Worm (Caenorhabditis elegans) whole organism, L3 larva: ENCODE measurements around the gene col-157.
A peak's percentile ranks its signal among the peaks of the same experiment; 100 is the strongest.

Source experiments
- R02D3.7 ChIP-seq: fragments of 150-350 bp; optimal IDR thresholded peaks from 2 replicates; lab custom pipeline; 2014; ENCODE audit warnings: missing biosample characterization, missing genetic modification characterization
- ama-1 ChIP-seq: fragments of 150-350 bp; optimal IDR thresholded peaks from 2 replicates; lab custom pipeline; 2018
- ceh-16 ChIP-seq: sonication (generic microtip); optimal IDR thresholded peaks from 2 replicates; lab custom pipeline; 2017; ENCODE audit warnings: missing biosample characterization, missing genetic modification characterization
- ceh-28 ChIP-seq: fragments of 150-350 bp; optimal IDR thresholded peaks from 2 replicates; lab custom pipeline; 2014; ENCODE audit warnings: missing biosample characterization, missing genetic modification reagents, missing genetic modification characterization
- egl-5 ChIP-seq: fragments of 150-350 bp; optimal IDR thresholded peaks from 2 replicates; lab custom pipeline; 2017; ENCODE audit warnings: missing biosample characterization, missing genetic modification reagents, missing genetic modification characterization, inconsistent platforms
- elt-1 ChIP-seq: fragments of 150-350 bp; optimal IDR thresholded peaks from 2 replicates; lab custom pipeline; 2014; ENCODE audit warnings: missing biosample characterization, missing genetic modification characterization
- elt-2 ChIP-seq: sonication (generic microtip); optimal IDR thresholded peaks from 2 replicates; lab custom pipeline; 2016; ENCODE audit warnings: missing genetic modification reagents, mild to moderate bottlenecking, missing genetic modification characterization, missing compliant biosample characterization
- elt-3 ChIP-seq, 3 experiments: fragments of 150-350 bp in 1 of 3; sonication (generic microtip) in 2 of 3; optimal IDR thresholded peaks; 2 replicates in 2 of 3; 4 replicates in 1 of 3; lab custom pipeline; 2014 to 2017; ENCODE audit warnings: missing biosample characterization in 3 of 3, missing genetic modification characterization in 3 of 3
- eor-1 ChIP-seq, 2 experiments: fragments of 150-350 bp; optimal IDR thresholded peaks; 2 replicates each; lab custom pipeline; 2014 to 2018; ENCODE audit warnings: missing biosample characterization in 2 of 2, missing genetic modification characterization in 2 of 2
- fkh-10 ChIP-seq: sonication (generic microtip); optimal IDR thresholded peaks from 2 replicates; lab custom pipeline; 2017; ENCODE audit warnings: missing biosample characterization, missing genetic modification reagents, missing genetic modification characterization
- fos-1 ChIP-seq: fragments of 150-350 bp; optimal IDR thresholded peaks from 2 replicates; lab custom pipeline; 2014; ENCODE audit warnings: missing biosample characterization, missing genetic modification characterization
- hmg-11 ChIP-seq: sonication (generic microtip); optimal IDR thresholded peaks from 2 replicates; lab custom pipeline; 2016; ENCODE audit warnings: missing genetic modification characterization, missing compliant biosample characterization
- jun-1 ChIP-seq: fragments of 150-350 bp; optimal IDR thresholded peaks from 2 replicates; lab custom pipeline; 2014; ENCODE audit warnings: missing biosample characterization, missing genetic modification reagents, missing genetic modification characterization
- lin-15B ChIP-seq: fragments of 150-350 bp; optimal IDR thresholded peaks from 2 replicates; lab custom pipeline; 2014; ENCODE audit warnings: missing biosample characterization, missing genetic modification characterization
- lin-39 ChIP-seq: fragments of 150-350 bp; optimal IDR thresholded peaks from 2 replicates; lab custom pipeline; 2018; ENCODE audit warnings: missing biosample characterization, missing genetic modification reagents, missing genetic modification characterization
- lsy-12 ChIP-seq: sonication (generic microtip); optimal IDR thresholded peaks from 2 replicates; lab custom pipeline; 2016; ENCODE audit warnings: mild to moderate bottlenecking, missing genetic modification characterization, missing compliant biosample characterization
- mdl-1 ChIP-seq: fragments of 150-350 bp; optimal IDR thresholded peaks from 2 replicates; lab custom pipeline; 2014; ENCODE audit warnings: missing biosample characterization, missing genetic modification characterization
- nfya-1 ChIP-seq: sonication (generic microtip); optimal IDR thresholded peaks from 2 replicates; lab custom pipeline; 2017; ENCODE audit warnings: missing genetic modification characterization, mild to moderate bottlenecking, missing compliant biosample characterization, antibody characterized with exemption, moderate library complexity; ENCODE audit not compliant: insufficient read depth
- nhr-23 ChIP-seq: fragments of 150-350 bp; optimal IDR thresholded peaks from 2 replicates; lab custom pipeline; 2014; ENCODE audit warnings: missing biosample characterization, missing genetic modification reagents, missing genetic modification characterization
- nhr-237 ChIP-seq: fragments of 150-350 bp; optimal IDR thresholded peaks from 2 replicates; lab custom pipeline; 2014; ENCODE audit warnings: missing biosample characterization, missing genetic modification characterization
- nhr-25 ChIP-seq: sonication (generic microtip); optimal IDR thresholded peaks from 2 replicates; lab custom pipeline; 2017; ENCODE audit warnings: missing biosample characterization, missing genetic modification characterization
- nhr-28 ChIP-seq: fragments of 150-350 bp; optimal IDR thresholded peaks from 2 replicates; lab custom pipeline; 2014; ENCODE audit warnings: missing biosample characterization, missing genetic modification characterization
- nhr-43 ChIP-seq: sonication (generic microtip); optimal IDR thresholded peaks from 2 replicates; lab custom pipeline; 2016; ENCODE audit warnings: mild to moderate bottlenecking, missing genetic modification characterization, missing compliant biosample characterization; ENCODE audit not compliant: poor library complexity, severe bottlenecking
- nhr-67 ChIP-seq: fragments of 150-350 bp; optimal IDR thresholded peaks from 2 replicates; lab custom pipeline; 2014; ENCODE audit warnings: missing biosample characterization, missing genetic modification characterization
- pha-4 ChIP-seq: fragments of 150-350 bp; optimal IDR thresholded peaks from 2 replicates; lab custom pipeline; 2014; ENCODE audit warnings: missing biosample characterization, missing genetic modification reagents, missing genetic modification characterization
- pqm-1 ChIP-seq: fragments of 150-350 bp; optimal IDR thresholded peaks from 2 replicates; lab custom pipeline; 2017; ENCODE audit warnings: missing biosample characterization, missing genetic modification characterization, inconsistent platforms
- sea-2 ChIP-seq: fragments of 150-350 bp; sonication (generic microtip); optimal IDR thresholded peaks from 4 replicates; lab custom pipeline; 2014; ENCODE audit warnings: missing biosample characterization, missing genetic modification reagents, missing genetic modification characterization
- skn-1 ChIP-seq: fragments of 150-350 bp; optimal IDR thresholded peaks from 2 replicates; lab custom pipeline; 2014; ENCODE audit warnings: missing biosample characterization, missing genetic modification characterization
- snpc-4 ChIP-seq: fragments of 150-350 bp; optimal IDR thresholded peaks from 2 replicates; lab custom pipeline; 2014; ENCODE audit warnings: missing biosample characterization, missing genetic modification characterization
- tbx-2 ChIP-seq: sonication (generic microtip); optimal IDR thresholded peaks from 2 replicates; lab custom pipeline; 2016; ENCODE audit warnings: mild to moderate bottlenecking, missing genetic modification characterization, missing compliant biosample characterization
- ztf-11 ChIP-seq: fragments of 150-350 bp; optimal IDR thresholded peaks from 2 replicates; lab custom pipeline; 2014; ENCODE audit warnings: missing biosample characterization, missing genetic modification characterization
- ztf-4 ChIP-seq: fragments of 150-350 bp; optimal IDR thresholded peaks from 2 replicates; lab custom pipeline; 2014; ENCODE audit warnings: missing biosample characterization, missing genetic modification characterization

The col-157 gene

DNA sequence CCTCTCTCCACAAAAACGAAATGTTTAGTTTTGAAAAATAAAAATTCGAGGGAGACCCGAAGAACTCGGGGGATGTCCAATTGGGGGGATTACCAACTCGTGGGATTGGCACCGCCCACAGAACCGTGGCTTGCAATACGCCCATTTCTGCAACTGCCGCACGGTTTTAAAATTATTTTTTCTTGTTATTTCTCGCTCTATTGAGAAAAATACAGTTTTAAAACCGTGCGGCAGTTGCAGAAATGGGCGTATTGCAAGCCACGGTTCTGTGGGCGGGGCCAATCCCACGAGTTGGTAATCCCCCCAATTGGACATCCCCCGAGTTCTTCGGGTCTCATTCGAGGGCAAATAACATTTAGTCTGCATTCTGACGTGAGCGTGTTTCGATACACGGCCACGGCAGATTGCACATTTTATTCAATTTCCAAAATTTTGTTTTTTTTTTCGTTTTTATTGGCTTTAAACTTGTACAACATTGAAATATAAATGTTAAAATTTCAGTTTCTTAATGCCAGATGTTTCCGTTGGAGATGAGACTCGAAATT is 21.1 kb downstream of the col-157 start, which contains the start of the genes C55A6.1 and C55A6.10:
Gene C55A6.1 (minus strand): TSS at position 116 of the 545 bp plus-strand sequence.
Gene C55A6.10 (plus strand): TSS at position 495 of the 545 bp plus-strand sequence.
- TF ChIP-seq elt-1 (tag; lab: Kevin White, UChicago) (peak; percentile 13), pha-4 (tag; lab: Kevin White, UChicago) (peak; percentile 66), nhr-23 (tag; lab: Kevin White, UChicago) (peak; percentile 61), jun-1 (tag; lab: Kevin White, UChicago) (peak; percentile 44), tbx-2 (peak; percentile 36), lin-39 (tag; lab: Kevin White, UChicago) (peak; percentile 22), snpc-4 (tag; lab: Kevin White, UChicago) (peak; percentile 20), R02D3.7 (peak; percentile 44), pqm-1 (peak; percentile 20), nfya-1 (tag; lab: Kevin White, UChicago) (peak; percentile 83), nhr-25 (tag; lab: Kevin White, UChicago) (peak; percentile 47), elt-2 (tag; lab: Kevin White, UChicago) (peak; percentile 40), lin-15B (tag; lab: Kevin White, UChicago) (peak; percentile 46), fkh-10 (GFP tag; lab: Kevin White, UChicago) (peak; percentile 16), lsy-12 (peak; percentile 49), nhr-43 (tag; lab: Kevin White, UChicago) (peak; percentile 70), hmg-11 (tag; lab: Kevin White, UChicago) (peak; percentile 68), ceh-28 (tag; lab: Kevin White, UChicago) (peak; percentile 61)

DNA sequence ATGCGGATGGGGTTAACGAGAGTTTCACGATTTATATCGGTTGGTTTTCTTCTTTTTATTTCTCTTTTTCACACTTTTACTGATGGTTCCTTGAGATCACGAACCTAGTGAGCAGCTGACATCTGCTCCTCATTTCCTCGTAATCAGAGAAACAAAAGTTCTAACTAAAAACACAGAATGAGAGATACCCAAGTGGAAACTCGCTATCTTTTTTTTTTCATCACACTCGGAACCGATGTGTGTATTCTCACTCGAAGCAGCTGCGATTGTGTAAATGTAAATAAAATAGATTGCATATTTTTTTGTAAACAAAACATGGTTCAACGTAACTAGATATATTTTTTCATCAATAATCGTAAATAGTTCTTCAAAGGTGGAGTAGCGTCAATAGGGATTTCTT is 22.5 kb downstream of the col-157 start:
- no peak for TF ChIP-seq fkh-10 (GFP tag; lab: Kevin White, UChicago)
- no peak for TF ChIP-seq nhr-28 (tag; lab: Kevin White, UChicago)
- TF ChIP-seq nhr-237 (tag; lab: Kevin White, UChicago): no peak
- no peak for TF ChIP-seq ceh-16 (tag; lab: Kevin White, UChicago)
- no peak for TF ChIP-seq ztf-11 (tag; lab: Kevin White, UChicago)
- TF ChIP-seq egl-5: peak; percentile 48
- TF ChIP-seq nhr-23 (tag; lab: Kevin White, UChicago): no peak
- TF ChIP-seq sea-2: no peak
- TF ChIP-seq skn-1 (tag; lab: Kevin White, UChicago): no peak
- no peak for TF ChIP-seq nhr-43 (tag; lab: Kevin White, UChicago)
- TF ChIP-seq pha-4 (tag; lab: Kevin White, UChicago): peak; percentile 84
- no peak for TF ChIP-seq lin-39 (tag; lab: Kevin White, UChicago)
- TF ChIP-seq nfya-1 (tag; lab: Kevin White, UChicago): peak; percentile 18

DNA sequence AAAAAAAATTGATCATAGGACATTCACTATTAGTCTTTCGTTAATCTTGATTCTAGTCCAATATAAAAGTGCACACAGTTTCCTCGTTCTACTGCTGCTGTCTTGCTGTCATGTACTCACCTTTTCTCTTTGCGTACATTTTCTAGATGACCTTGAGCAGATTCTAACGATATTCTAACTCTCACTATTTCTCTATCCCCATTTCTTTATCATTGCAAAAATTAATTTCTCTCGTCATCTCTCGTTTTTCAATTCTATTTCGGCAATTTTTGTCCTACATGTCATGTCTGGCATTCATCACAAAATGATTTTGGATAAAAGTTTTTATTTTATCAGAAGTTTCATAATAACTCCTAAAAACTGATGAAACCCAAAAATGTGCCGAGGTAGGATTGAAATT is 24.9 kb downstream of the col-157 start, which contains the start of gene ttll-5:
Gene ttll-5 (plus strand): TSS at position 288 of the 400 bp plus-strand sequence.
- no peak for TF ChIP-seq elt-3 (tag; optimal IDR thresholded peaks at IDR 0.05; lab: Kevin White, UChicago)
- peak; percentile 83 for TF ChIP-seq nhr-25 (tag; lab: Kevin White, UChicago)
- TF ChIP-seq nhr-43 (tag; lab: Kevin White, UChicago): no peak
- no peak for TF ChIP-seq elt-2 (tag; lab: Kevin White, UChicago)
- TF ChIP-seq ama-1 (lab: Kevin White, UChicago): no peak
- no peak for TF ChIP-seq lin-39 (tag; lab: Kevin White, UChicago)
- no peak for TF ChIP-seq nhr-28 (tag; lab: Kevin White, UChicago)
- TF ChIP-seq hmg-11 (tag; lab: Kevin White, UChicago): no peak

DNA sequence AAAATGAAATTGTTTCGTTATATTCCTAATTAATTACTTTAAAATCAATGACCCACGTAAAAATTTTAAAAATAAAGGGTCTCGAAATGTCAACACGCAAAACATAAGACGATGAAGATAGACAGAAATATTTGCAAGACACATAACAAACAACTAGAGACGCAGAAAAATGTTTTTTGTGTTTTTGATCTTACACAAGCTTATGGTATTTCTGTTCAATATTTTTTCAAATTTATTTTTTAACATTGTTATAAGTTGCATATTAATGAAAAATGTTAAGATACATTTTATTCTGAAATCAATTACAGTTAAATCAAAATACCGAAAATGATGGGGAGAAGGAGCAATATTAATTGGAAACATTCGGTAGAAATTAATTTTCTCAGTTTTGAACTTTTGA is 29.6 kb downstream of the col-157 start, which contains the start of gene C55A6.3:
Gene C55A6.3 (minus strand): TSS at position 101 of the 400 bp plus-strand sequence.
- TF ChIP-seq pha-4 (tag; lab: Kevin White, UChicago) (peak; percentile 41), tbx-2 (no peak)

DNA sequence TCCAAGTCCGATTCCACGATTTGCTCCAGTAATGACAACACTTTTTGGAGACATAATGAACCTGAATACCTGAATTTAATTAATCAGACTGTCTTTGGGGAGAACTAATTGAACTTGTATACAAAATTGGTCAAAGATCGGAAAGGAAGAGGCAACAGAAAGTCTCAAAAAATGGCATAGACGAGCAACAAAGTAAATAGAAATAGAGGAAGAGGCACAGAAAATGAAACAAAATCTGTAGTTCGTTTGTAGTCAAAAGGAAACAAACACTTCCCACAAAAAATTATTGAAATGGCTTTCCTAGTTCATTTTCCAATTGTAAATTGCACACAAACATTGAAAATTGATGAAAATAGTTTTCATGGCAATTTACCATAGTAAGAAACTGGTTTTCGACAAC is 30.8 kb downstream of the col-157 start, which contains the start of gene C55A6.6:
Gene C55A6.6 (minus strand): TSS at position 61 of the 400 bp plus-strand sequence.
- TF ChIP-seq nhr-67 (tag; lab: Kevin White, UChicago) (no peak), pha-4 (tag; lab: Kevin White, UChicago) (peak; percentile 93)

DNA sequence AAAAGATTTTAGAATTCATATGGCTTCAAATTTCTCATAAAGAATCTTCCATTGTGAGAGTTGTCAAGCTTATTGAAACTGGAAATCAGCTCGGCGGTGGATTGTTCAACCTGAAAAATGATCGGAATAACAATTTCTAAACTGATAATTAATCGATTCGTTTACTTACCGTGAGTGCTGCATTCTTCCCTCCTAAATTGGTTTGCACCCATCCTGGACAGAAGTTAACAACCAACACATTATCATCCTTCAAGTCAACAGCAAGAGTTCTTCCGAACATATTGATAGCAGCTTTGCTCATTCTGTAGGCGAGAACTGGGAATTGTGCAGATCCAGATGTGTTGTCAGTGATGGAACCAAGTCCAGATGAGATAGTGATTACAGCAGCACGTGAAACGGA is 31.3 kb downstream of the col-157 start:
- no peak for TF ChIP-seq R02D3.7
- no peak for TF ChIP-seq hmg-11 (tag; lab: Kevin White, UChicago)
- TF ChIP-seq ztf-11 (tag; lab: Kevin White, UChicago): no peak
- TF ChIP-seq fkh-10 (GFP tag; lab: Kevin White, UChicago): no peak
- TF ChIP-seq eor-1 (tag; optimal IDR thresholded peaks at IDR 0.05; lab: Kevin White, UChicago): no peak
- no peak for TF ChIP-seq fos-1 (tag; lab: Kevin White, UChicago)
- no peak for TF ChIP-seq mdl-1 (tag; lab: Kevin White, UChicago)
- no peak for TF ChIP-seq ceh-28 (tag; lab: Kevin White, UChicago)
- no peak for TF ChIP-seq lsy-12
- TF ChIP-seq ztf-4 (tag; lab: Kevin White, UChicago): no peak
